Worm (Caenorhabditis elegans) whole organism, L1 larva: Measurements from ENCODE around the gene ced-9.
A peak's percentile ranks its signal among the peaks of the same experiment; 100 is the strongest.

ENCODE experiments used
- aha-1 ChIP-seq: fragments of 150-350 bp; optimal IDR thresholded peaks from 2 replicates; lab custom pipeline; 2014; ENCODE audit warnings: missing biosample characterization, missing genetic modification characterization
- alr-1 ChIP-seq: fragments of 200-800 bp; sonication (Bioruptor generic); optimal IDR thresholded peaks from 2 replicates; lab custom pipeline; 2018; ENCODE audit warnings: borderline replicate concordance, mild to moderate bottlenecking, missing genetic modification characterization, missing compliant biosample characterization
- aly-2 ChIP-seq: fragments of 150-350 bp; optimal IDR thresholded peaks from 2 replicates; lab custom pipeline; 2014; ENCODE audit warnings: missing biosample characterization, missing genetic modification characterization
- ama-1 ChIP-seq: fragments of 150-350 bp; optimal IDR thresholded peaks from 2 replicates; lab custom pipeline; 2014
- blmp-1 ChIP-seq: fragments of 150-350 bp; optimal IDR thresholded peaks from 2 replicates; lab custom pipeline; 2014; ENCODE audit warnings: missing biosample characterization, missing genetic modification characterization
- ceh-63 ChIP-seq: fragments of 200-800 bp; sonication (Bioruptor generic); optimal IDR thresholded peaks from 2 replicates; lab custom pipeline; 2018; ENCODE audit warnings: mild to moderate bottlenecking, missing genetic modification characterization, missing compliant biosample characterization
- ceh-8 ChIP-seq: fragments of 200-800 bp; sonication (Bioruptor generic); optimal IDR thresholded peaks from 2 replicates; lab custom pipeline; 2018; ENCODE audit warnings: mild to moderate bottlenecking, missing genetic modification characterization, moderate library complexity, missing compliant biosample characterization
- ceh-82 ChIP-seq, 3 experiments: fragments of 150-350 bp in 1 of 3; sonication (generic microtip) in 2 of 3; optimal IDR thresholded peaks; 2 replicates each; lab custom pipeline; 2014 to 2017; ENCODE audit warnings: missing biosample characterization in 3 of 3, missing genetic modification characterization in 3 of 3
- ceh-88 ChIP-seq: fragments of 200-800 bp; sonication (Bioruptor generic); IDR thresholded peaks from 2 replicates; pipeline ENCODE4 v1.3.6; 2022; ENCODE audit warnings: missing genetic modification characterization, missing compliant biosample characterization
- ces-1 ChIP-seq: fragments of 150-350 bp; optimal IDR thresholded peaks from 2 replicates; lab custom pipeline; 2014; ENCODE audit warnings: missing biosample characterization, missing genetic modification reagents, missing genetic modification characterization
- efl-1 ChIP-seq, 4 experiments: fragments of 150-350 bp; optimal IDR thresholded peaks in 3 of 4; peaks in 1 of 4; 1 replicate in 1 of 4; 2 replicates in 3 of 4; lab custom pipeline; 2014; ENCODE audit warnings: missing biosample characterization in 2 of 4, missing genetic modification characterization in 2 of 4, missing genetic modification reagents in 2 of 4
- egl-13 ChIP-seq: sonication (generic microtip); optimal IDR thresholded peaks from 2 replicates; lab custom pipeline; 2016; ENCODE audit warnings: missing genotype, missing genetic modification reagents, missing genetic modification characterization, missing compliant biosample characterization
- elt-2 ChIP-seq: sonication (generic microtip); optimal IDR thresholded peaks from 2 replicates; lab custom pipeline; 2016; ENCODE audit warnings: missing genetic modification characterization, mild to moderate bottlenecking, inconsistent platforms, missing compliant biosample characterization, missing genetic modification reagents
- fkh-8 ChIP-seq: sonication (generic microtip); optimal IDR thresholded peaks from 2 replicates; lab custom pipeline; 2016; ENCODE audit warnings: mild to moderate bottlenecking, missing genetic modification characterization, missing compliant biosample characterization
- fos-1 ChIP-seq: fragments of 150-350 bp; optimal IDR thresholded peaks from 2 replicates; lab custom pipeline; 2014; ENCODE audit warnings: missing biosample characterization, missing genetic modification characterization
- hlh-17 ChIP-seq: fragments of 200-800 bp; sonication (Bioruptor generic); optimal IDR thresholded peaks from 2 replicates; lab custom pipeline; 2018; ENCODE audit warnings: missing genetic modification characterization, mild to moderate bottlenecking, missing compliant biosample characterization, moderate library complexity, borderline replicate concordance
- hpl-2 ChIP-seq: fragments of 150-350 bp; optimal IDR thresholded peaks from 2 replicates; lab custom pipeline; 2014; ENCODE audit warnings: missing biosample characterization, missing genetic modification reagents, missing genetic modification characterization
- irx-1 ChIP-seq: sonication (generic microtip); optimal IDR thresholded peaks from 2 replicates; lab custom pipeline; 2016; ENCODE audit warnings: missing genetic modification characterization, missing compliant biosample characterization
- lin-13 ChIP-seq: fragments of 150-350 bp; optimal IDR thresholded peaks from 2 replicates; lab custom pipeline; 2014; ENCODE audit warnings: missing biosample characterization, missing genetic modification reagents, missing genetic modification characterization
- lin-14 ChIP-seq: fragments of 200-800 bp; sonication (Bioruptor generic); optimal IDR thresholded peaks from 2 replicates; lab custom pipeline; 2018; ENCODE audit warnings: mild to moderate bottlenecking, missing genetic modification characterization, moderate library complexity, missing compliant biosample characterization
- lin-15B ChIP-seq: fragments of 150-350 bp; sonication (generic microtip); optimal IDR thresholded peaks from 3 replicates; lab custom pipeline; 2014; ENCODE audit warnings: missing biosample characterization, missing genetic modification characterization
- lsy-2 ChIP-seq, 2 experiments: fragments of 150-350 bp; optimal IDR thresholded peaks; 2 replicates each; lab custom pipeline; 2014; ENCODE audit warnings: missing biosample characterization in 2 of 2, missing genetic modification characterization in 2 of 2
- mep-1 ChIP-seq: fragments of 150-350 bp; optimal IDR thresholded peaks from 2 replicates; lab custom pipeline; 2014; ENCODE audit warnings: missing biosample characterization, missing genetic modification characterization
- nhr-11 ChIP-seq: fragments of 150-350 bp; optimal IDR thresholded peaks from 2 replicates; lab custom pipeline; 2014; ENCODE audit warnings: missing biosample characterization, missing genetic modification characterization
- nhr-237 ChIP-seq: fragments of 150-350 bp; optimal IDR thresholded peaks from 2 replicates; lab custom pipeline; 2014; ENCODE audit warnings: missing biosample characterization, missing genetic modification characterization
- nhr-47 ChIP-seq: sonication (generic microtip); optimal IDR thresholded peaks from 2 replicates; lab custom pipeline; 2016; ENCODE audit warnings: mild to moderate bottlenecking, missing genetic modification characterization, moderate library complexity, missing compliant biosample characterization
- nhr-71 ChIP-seq: sonication (generic microtip); optimal IDR thresholded peaks from 2 replicates; lab custom pipeline; 2016; ENCODE audit warnings: mild to moderate bottlenecking, missing genetic modification characterization, moderate library complexity, missing compliant biosample characterization
- nhr-76 ChIP-seq: sonication (generic microtip); optimal IDR thresholded peaks from 2 replicates; lab custom pipeline; 2017; ENCODE audit warnings: missing biosample characterization, missing genetic modification characterization
- nhr-77 ChIP-seq: fragments of 150-350 bp; optimal IDR thresholded peaks from 2 replicates; lab custom pipeline; 2014; ENCODE audit warnings: missing biosample characterization, missing genetic modification characterization
- nhr-85 ChIP-seq: sonication (generic microtip); peaks from one replicate; lab custom pipeline; 2016; ENCODE audit warnings: missing genetic modification characterization, inconsistent platforms, missing compliant biosample characterization
- nhr-90 ChIP-seq: sonication (generic microtip); optimal IDR thresholded peaks from 2 replicates; lab custom pipeline; 2016; ENCODE audit warnings: mild to moderate bottlenecking, missing genetic modification characterization, missing compliant biosample characterization; ENCODE audit not compliant: poor library complexity
- skn-1 ChIP-seq: fragments of 150-350 bp; optimal IDR thresholded peaks from 2 replicates; lab custom pipeline; 2014; ENCODE audit warnings: missing biosample characterization, missing genetic modification characterization
- snpc-4 ChIP-seq: fragments of 150-350 bp; optimal IDR thresholded peaks from 2 replicates; lab custom pipeline; 2014; ENCODE audit warnings: missing biosample characterization, missing genetic modification characterization
- sox-4 ChIP-seq: sonication (generic microtip); optimal IDR thresholded peaks from 2 replicates; lab custom pipeline; 2016; ENCODE audit warnings: missing genetic modification characterization, missing compliant biosample characterization
- swsn-7 ChIP-seq: sonication (generic microtip); optimal IDR thresholded peaks from 2 replicates; lab custom pipeline; 2016; ENCODE audit warnings: missing genetic modification characterization, missing compliant biosample characterization
- tbx-2 ChIP-seq: sonication (generic microtip); optimal IDR thresholded peaks from 2 replicates; lab custom pipeline; 2016; ENCODE audit warnings: missing genetic modification characterization, missing compliant biosample characterization
- unc-62 ChIP-seq: fragments of 150-350 bp; optimal IDR thresholded peaks from 2 replicates; lab custom pipeline; 2014; ENCODE audit warnings: missing biosample characterization, missing genetic modification reagents, missing genetic modification characterization
- unc-86 ChIP-seq: sonication (generic microtip); optimal IDR thresholded peaks from 2 replicates; lab custom pipeline; 2016; ENCODE audit warnings: missing genetic modification characterization, missing compliant biosample characterization
- unc-98 ChIP-seq: fragments of 200-800 bp; sonication (Bioruptor generic); IDR thresholded peaks from 2 replicates; pipeline ENCODE4 v1.3.6; 2022; ENCODE audit warnings: missing genetic modification characterization, missing compliant biosample characterization
- zag-1 ChIP-seq: fragments of 150-350 bp; optimal IDR thresholded peaks from 2 replicates; lab custom pipeline; 2014; ENCODE audit warnings: missing biosample characterization, missing genetic modification characterization
- zip-4 ChIP-seq: fragments of 200-800 bp; sonication (Bioruptor generic); optimal IDR thresholded peaks from 2 replicates; lab custom pipeline; 2018; ENCODE audit warnings: mild to moderate bottlenecking, missing genetic modification characterization, moderate library complexity, missing compliant biosample characterization

The ced-9 gene

ce11 chrIII:10367355-10367909 is 32.5 kb downstream of the ced-9 start:
- no peak for TF ChIP-seq lin-15B (tag; lab: Kevin White, UChicago)
- peak in 1 of 3 experiments; percentile 40 for TF ChIP-seq ceh-82 (tag; optimal IDR thresholded peaks at IDR 0.05; lab: Kevin White, UChicago)
- peak; percentile 69 for TF ChIP-seq fkh-8 (tag; lab: Kevin White, UChicago)
- peak; percentile 6 for TF ChIP-seq unc-86 (tag; lab: Kevin White, UChicago)
- TF ChIP-seq aly-2: no peak
- peak; percentile 27 for TF ChIP-seq egl-13
- peak; percentile 58 for TF ChIP-seq lin-14 (GFP tag; lab: Kevin White, UChicago)
- no peak for TF ChIP-seq nhr-76 (tag; lab: Kevin White, UChicago)
- no peak for TF ChIP-seq efl-1 (optimal IDR thresholded peaks at IDR 0.05; lab: Kevin White, UChicago)
- TF ChIP-seq efl-1 (GFP tag; optimal IDR thresholded peaks at IDR 0.05 in 1 of 2; lab: Kevin White, UChicago): peak in 1 of 2 experiments; percentile 85
- peak; percentile 30 for TF ChIP-seq nhr-47
- no peak for TF ChIP-seq ama-1 (lab: Kevin White, UChicago)
- peak in 1 of 2 experiments; percentile 26 for TF ChIP-seq lsy-2 (tag; optimal IDR thresholded peaks at IDR 0.05; lab: Kevin White, UChicago)
- TF ChIP-seq nhr-71 (tag; lab: Kevin White, UChicago): no peak
- no peak for TF ChIP-seq hlh-17 (GFP tag; lab: Kevin White, UChicago)
- no peak for TF ChIP-seq irx-1 (tag; lab: Kevin White, UChicago)
- TF ChIP-seq snpc-4 (tag; lab: Kevin White, UChicago): no peak
- peak; percentile 11 for TF ChIP-seq mep-1 (tag; lab: Kevin White, UChicago)
- TF ChIP-seq sox-4 (tag; lab: Kevin White, UChicago): no peak
- peak; percentile 11 for TF ChIP-seq swsn-7 (tag; lab: Kevin White, UChicago)
- TF ChIP-seq unc-62 (GFP tag; lab: Kevin White, UChicago): no peak
- no peak for TF ChIP-seq nhr-11 (tag; lab: Kevin White, UChicago)

- TF ChIP-seq tbx-2: no peak
- no peak for TF ChIP-seq elt-2 (tag; lab: Kevin White, UChicago)
- TF ChIP-seq zip-4 (GFP tag; lab: Kevin White, UChicago): no peak
- no peak for TF ChIP-seq hpl-2 (GFP tag; lab: Kevin White, UChicago)
- TF ChIP-seq nhr-90 (tag; lab: Kevin White, UChicago): no peak
- no peak for TF ChIP-seq ceh-8 (GFP tag; lab: Kevin White, UChicago)
- no peak for TF ChIP-seq aha-1 (tag; lab: Kevin White, UChicago)
- TF ChIP-seq unc-62 (GFP tag; lab: Kevin White, UChicago): no peak
- TF ChIP-seq ceh-63 (GFP tag; lab: Kevin White, UChicago): no peak
- TF ChIP-seq zag-1 (tag; lab: Kevin White, UChicago): no peak
- no peak for TF ChIP-seq unc-86 (tag; lab: Kevin White, UChicago)
- no peak for TF ChIP-seq nhr-237 (tag; lab: Kevin White, UChicago)
- no peak for TF ChIP-seq lin-13 (GFP tag; lab: Kevin White, UChicago)
- no peak for TF ChIP-seq ces-1
- no peak for TF ChIP-seq skn-1 (tag; lab: Kevin White, UChicago)
- TF ChIP-seq nhr-77 (tag; lab: Kevin White, UChicago): no peak
- no peak for TF ChIP-seq swsn-7 (tag; lab: Kevin White, UChicago)
- no peak for TF ChIP-seq nhr-85
Observed at ce11 chrIII:10373845-10374244, 38.9 kb downstream of the ced-9 start.

ce11 chrIII:10376041-10376440 is 41.1 kb downstream of the ced-9 start:
- TF ChIP-seq fos-1 (tag; lab: Kevin White, UChicago): no peak
- no peak for TF ChIP-seq ceh-88
- peak; percentile 20 for TF ChIP-seq elt-2 (tag; lab: Kevin White, UChicago)
- no peak for TF ChIP-seq blmp-1 (tag; lab: Kevin White, UChicago)
- no peak for TF ChIP-seq alr-1
- no peak for TF ChIP-seq unc-98
- TF ChIP-seq, all 84 proteins: peak for 1
